Worm (Caenorhabditis elegans): ENCODE data around the gene srz-18.
A peak's percentile ranks its signal among the peaks of the same experiment; 100 is the strongest.

srz-18 gene

DNA sequence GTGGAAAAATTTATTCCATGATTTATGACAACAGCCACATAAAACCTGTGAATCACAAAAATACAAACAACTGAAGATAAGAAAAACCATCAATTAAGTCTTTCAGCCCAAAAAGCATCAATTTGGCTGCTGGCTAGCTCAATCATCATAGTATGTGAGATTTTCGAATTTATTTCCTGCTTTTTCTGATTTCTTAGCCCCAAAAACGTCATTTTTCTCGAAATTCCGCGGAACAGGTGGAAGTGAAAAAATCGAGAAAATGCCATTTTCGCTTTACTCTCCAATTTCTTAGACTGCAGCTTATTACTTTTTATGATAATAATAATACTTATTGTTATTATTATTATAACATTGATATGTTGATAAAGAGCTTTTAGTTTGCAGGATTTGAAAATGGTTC, 15.4 kb downstream of the srz-18 start, which contains the start of gene srxa-15:
Gene srxa-15 (plus strand): TSS at position 301 of the 400 bp plus-strand sequence.
- no peak for TF ChIP-seq hmg-11 (tag; optimal IDR thresholded peaks at IDR 0.05)
- no peak for TF ChIP-seq ceh-28 (tag; optimal IDR thresholded peaks at IDR 0.05)
- no peak for TF ChIP-seq daf-12 (tag; optimal IDR thresholded peaks at IDR 0.05)
- TF ChIP-seq pqm-1 (tag; optimal IDR thresholded peaks at IDR 0.05): no peak
- TF ChIP-seq ztf-4 (tag; optimal IDR thresholded peaks at IDR 0.05): no peak
- no peak for TF ChIP-seq R02D3.7 (tag; optimal IDR thresholded peaks at IDR 0.05)
- no peak for TF ChIP-seq fkh-10 (GFP tag; optimal IDR thresholded peaks at IDR 0.05)
- no peak for TF ChIP-seq lsy-12 (tag; optimal IDR thresholded peaks at IDR 0.05)
- no peak for TF ChIP-seq ceh-16 (tag; optimal IDR thresholded peaks at IDR 0.05)
- TF ChIP-seq nhr-11 (tag; optimal IDR thresholded peaks at IDR 0.05): no peak
- TF ChIP-seq elt-2 (tag; optimal IDR thresholded peaks at IDR 0.05): no peak
- no peak for TF ChIP-seq sea-2 (GFP tag; optimal IDR thresholded peaks at IDR 0.05)
- no peak for TF ChIP-seq snpc-4 (tag; optimal IDR thresholded peaks at IDR 0.05)

DNA sequence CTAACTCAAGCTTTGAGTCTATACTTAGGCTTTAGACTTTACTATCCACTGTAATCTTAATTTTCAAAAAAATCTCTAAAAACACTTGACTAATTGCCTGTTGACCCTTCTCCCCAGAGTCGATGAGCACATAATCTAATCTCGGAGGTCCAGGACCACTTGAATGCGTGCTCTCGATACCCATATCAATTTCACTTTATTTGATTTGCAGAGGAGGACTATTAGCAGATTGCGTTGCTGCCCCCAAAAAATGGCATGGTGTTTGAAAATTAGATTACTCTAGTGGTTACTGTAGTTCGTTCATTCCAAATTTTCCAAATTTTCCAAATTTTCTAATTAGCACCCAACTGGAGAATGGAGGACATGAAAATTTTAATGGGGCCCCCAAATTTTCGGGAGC, 19.0 kb downstream of the srz-18 start:
- TF ChIP-seq fos-1 (tag; optimal IDR thresholded peaks at IDR 0.05) (no peak), aly-2 (tag; optimal IDR thresholded peaks at IDR 0.05) (no peak), mdl-1 (tag; optimal IDR thresholded peaks at IDR 0.05) (no peak), nhr-43 (tag; optimal IDR thresholded peaks at IDR 0.05; ENCODE audit: poor library complexity, severe bottlenecking) (no peak)

DNA sequence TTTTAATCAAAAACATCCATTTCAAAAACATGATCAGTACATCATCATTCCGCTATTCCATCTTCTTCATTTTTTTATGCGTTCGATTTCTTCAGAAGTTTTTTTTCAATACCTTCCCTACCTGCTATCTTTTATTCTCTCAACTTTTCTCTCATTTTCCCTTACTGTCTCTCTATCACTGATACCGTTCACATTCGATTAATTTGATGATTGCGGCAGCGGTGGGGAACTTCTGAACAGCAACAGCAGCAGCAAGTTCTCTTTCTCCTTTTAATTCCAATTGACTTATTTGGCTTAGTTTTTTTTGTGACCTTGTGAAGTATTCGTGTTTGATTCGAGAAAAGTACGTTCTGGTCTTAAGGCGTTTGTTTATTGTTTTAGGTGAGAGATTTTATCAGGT, 22.4 kb downstream of the srz-18 start:
- peak in 2 of 3 experiments; percentile 66 to 82 for TF ChIP-seq elt-3 (tag; optimal IDR thresholded peaks at IDR 0.05)
- no peak for TF ChIP-seq fos-1 (tag; optimal IDR thresholded peaks at IDR 0.05)
- TF ChIP-seq nhr-25 (tag; optimal IDR thresholded peaks at IDR 0.05): peak; percentile 63

DNA sequence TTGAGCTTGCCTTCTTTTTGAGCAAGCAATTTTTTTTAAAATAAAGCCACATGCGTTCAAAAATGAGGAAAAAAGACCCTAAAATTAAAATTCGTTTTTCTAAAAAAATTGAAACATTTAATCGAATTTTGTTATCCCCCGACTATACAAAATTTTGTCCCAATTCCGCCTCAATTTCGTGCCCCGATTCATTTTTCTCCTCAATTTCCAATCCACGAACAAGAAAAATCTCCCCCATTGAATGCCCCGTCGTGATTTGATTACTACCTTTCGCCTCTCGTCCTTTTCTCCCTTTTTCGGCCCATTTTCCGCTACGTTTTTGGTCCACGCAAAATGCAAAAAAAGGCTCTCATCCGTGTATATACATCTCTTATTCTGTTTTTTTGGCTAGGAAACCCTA, 25.4 kb downstream of the srz-18 start:
- TF ChIP-seq ama-1 (optimal IDR thresholded peaks at IDR 0.05) (no peak), jun-1 (tag; optimal IDR thresholded peaks at IDR 0.05) (no peak), eor-1 (tag; optimal IDR thresholded peaks at IDR 0.05) (no peak), elt-3 (tag; optimal IDR thresholded peaks at IDR 0.05) (no peak), ceh-16 (tag; optimal IDR thresholded peaks at IDR 0.05) (no peak), nhr-11 (tag; optimal IDR thresholded peaks at IDR 0.05) (no peak), sea-2 (GFP tag; optimal IDR thresholded peaks at IDR 0.05) (no peak), hmg-11 (tag; optimal IDR thresholded peaks at IDR 0.05) (no peak), mdl-1 (tag; optimal IDR thresholded peaks at IDR 0.05) (no peak), daf-12 (tag; optimal IDR thresholded peaks at IDR 0.05) (no peak), zag-1 (tag; optimal IDR thresholded peaks at IDR 0.05) (no peak), unc-39 (tag; optimal IDR thresholded peaks at IDR 0.05) (no peak), ZK546.5 (tag; optimal IDR thresholded peaks at IDR 0.05) (no peak), nhr-67 (tag; optimal IDR thresholded peaks at IDR 0.05) (no peak), nhr-23 (tag; optimal IDR thresholded peaks at IDR 0.05) (no peak)

DNA sequence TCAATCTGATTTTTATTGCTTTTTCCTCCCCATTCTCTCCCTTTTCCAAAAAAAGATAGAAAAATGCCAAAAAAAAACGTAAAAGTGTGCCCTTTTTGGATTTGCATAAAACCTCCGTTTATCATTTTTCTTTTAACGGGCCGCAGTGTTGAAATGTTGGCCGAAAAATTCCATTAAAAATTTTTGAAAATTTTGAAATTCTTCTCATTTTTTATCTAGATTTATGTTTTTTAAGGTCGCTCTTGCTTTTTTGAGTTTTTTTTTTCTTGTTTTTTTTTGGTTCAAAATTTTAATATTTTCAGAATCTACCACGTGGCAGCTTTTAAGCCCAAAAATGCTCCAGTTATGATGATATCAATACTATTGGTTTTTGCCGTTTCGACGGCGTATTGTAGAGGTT, 27.8 kb downstream of the srz-18 start, which contains the start of gene mnr-1:
Gene mnr-1 (plus strand): TSS at position 301 of the 400 bp plus-strand sequence.
- TF ChIP-seq sea-2 (GFP tag; optimal IDR thresholded peaks at IDR 0.05): no peak

DNA sequence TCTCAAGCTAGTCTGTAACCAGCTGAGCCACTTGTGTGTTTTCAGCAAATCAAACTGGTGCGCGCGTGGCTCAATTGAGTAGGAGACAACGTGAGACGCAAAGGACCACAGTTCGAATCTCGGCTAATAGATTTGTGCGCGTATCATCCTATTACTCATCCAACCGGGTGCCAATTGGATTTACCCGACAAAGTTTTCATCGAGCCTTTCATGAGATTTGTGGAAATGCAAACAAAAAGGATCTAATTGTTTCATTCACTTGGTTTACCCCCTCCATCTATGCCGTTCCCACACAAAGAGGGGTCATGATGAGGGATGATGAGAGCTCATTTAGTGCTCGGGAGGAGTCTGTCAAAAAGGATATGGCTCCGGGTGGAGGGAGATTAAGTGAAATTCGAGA, 28.7 kb downstream of the srz-18 start:
- no peak for TF ChIP-seq egl-5 (tag; optimal IDR thresholded peaks at IDR 0.05)
- TF ChIP-seq elt-3 (tag; optimal IDR thresholded peaks at IDR 0.05): no peak
- no peak for TF ChIP-seq R02D3.7 (tag; optimal IDR thresholded peaks at IDR 0.05)
- no peak for TF ChIP-seq jun-1 (tag; optimal IDR thresholded peaks at IDR 0.05)
- TF ChIP-seq nhr-25 (tag; optimal IDR thresholded peaks at IDR 0.05): no peak
- no peak for TF ChIP-seq ama-1 (optimal IDR thresholded peaks at IDR 0.05)
- TF ChIP-seq ztf-11 (tag; optimal IDR thresholded peaks at IDR 0.05): no peak

DNA sequence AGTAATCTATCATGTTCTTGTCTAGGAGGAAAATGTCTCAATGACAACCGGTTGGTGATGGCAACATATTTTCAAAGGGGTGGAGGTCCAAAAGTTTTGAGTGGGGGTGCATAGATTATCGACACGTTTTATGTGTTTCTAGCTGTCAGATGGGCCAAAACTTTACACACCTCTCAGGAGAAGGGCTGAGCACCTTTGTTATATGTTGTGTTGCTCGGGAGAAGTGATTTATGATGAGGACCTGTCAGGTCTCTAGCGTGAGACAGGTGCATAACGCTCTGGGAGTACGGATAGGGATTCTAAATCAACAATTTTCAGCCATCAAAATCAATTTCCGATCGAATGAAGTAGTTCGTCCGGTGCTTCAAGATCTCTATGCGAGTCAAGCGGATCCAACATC, 30.1 kb downstream of the srz-18 start:
- TF ChIP-seq ztf-4 (tag; optimal IDR thresholded peaks at IDR 0.05) (no peak), zag-1 (tag; optimal IDR thresholded peaks at IDR 0.05) (no peak), elt-2 (tag; optimal IDR thresholded peaks at IDR 0.05) (no peak)

DNA sequence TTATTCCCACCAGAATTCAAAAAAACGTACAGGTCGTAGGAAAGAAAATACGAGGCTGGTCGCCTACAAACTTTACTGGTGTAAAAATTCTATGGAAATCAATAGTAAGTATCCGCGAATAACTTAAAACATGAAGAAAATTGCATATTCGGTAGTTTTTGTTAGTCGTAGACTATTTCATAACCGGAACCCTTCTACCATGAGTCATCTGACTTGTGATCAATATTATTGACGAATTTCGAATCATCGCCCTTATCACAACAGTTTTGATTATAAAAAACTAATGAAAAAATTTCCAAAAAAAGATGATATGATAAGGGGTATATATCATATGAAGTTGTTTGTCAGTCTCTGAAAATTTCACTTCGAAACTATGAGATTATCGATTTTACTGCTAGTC, 33.5 kb downstream of the srz-18 start, which contains the start of gene W01F3.2:
Gene W01F3.2 (plus strand): TSS at position 301 of the 400 bp plus-strand sequence.
- TF ChIP-seq egl-27 (tag; optimal IDR thresholded peaks at IDR 0.05) (no peak), pha-4 (tag; optimal IDR thresholded peaks at IDR 0.05) (no peak), elt-3 (tag; optimal IDR thresholded peaks at IDR 0.05) (no peak), ceh-82 (tag; optimal IDR thresholded peaks at IDR 0.05) (no peak), skn-1 (tag; optimal IDR thresholded peaks at IDR 0.05) (no peak), mdl-1 (tag; optimal IDR thresholded peaks at IDR 0.05) (no peak), nhr-67 (tag; optimal IDR thresholded peaks at IDR 0.05) (no peak), ama-1 (optimal IDR thresholded peaks at IDR 0.05) (no peak), jun-1 (tag; optimal IDR thresholded peaks at IDR 0.05) (no peak), ZK546.5 (tag; optimal IDR thresholded peaks at IDR 0.05) (no peak), aly-2 (tag; optimal IDR thresholded peaks at IDR 0.05) (no peak), nhr-76 (tag; optimal IDR thresholded peaks at IDR 0.05) (no peak), R02D3.7 (tag; optimal IDR thresholded peaks at IDR 0.05) (no peak)
